Fruit fly (Drosophila melanogaster): ENCODE data around the gene mnb.

The mnb gene

DNA sequence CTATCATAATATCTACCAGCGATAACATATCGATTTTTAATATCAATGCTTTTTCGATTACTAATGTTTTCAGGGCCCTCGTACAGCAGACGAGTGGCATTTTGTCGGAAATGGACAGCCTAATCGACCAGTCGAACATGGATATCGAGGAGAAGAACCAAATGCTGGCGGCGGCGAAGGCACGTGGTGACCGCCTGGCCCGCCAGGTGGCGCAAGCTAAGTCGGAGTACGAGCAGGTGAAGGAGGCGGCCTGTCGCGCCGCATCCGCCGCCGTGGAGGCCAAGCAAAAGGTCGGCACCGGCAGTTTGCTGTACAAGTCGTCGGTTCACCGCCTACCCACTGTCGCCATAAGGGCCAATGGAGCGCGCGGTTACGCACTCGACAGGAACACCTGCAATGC is 2.5 kb downstream of the mnb start (continued):
- no peak for TF ChIP-seq CG1792 (GFP tag; optimal IDR thresholded peaks at IDR 0.05)
- no peak for TF ChIP-seq Dek (tag; optimal IDR thresholded peaks at IDR 0.05)
- 0 out of 3 replicates have a peak, but pooled peaks have one; percentile 40 for TF ChIP-seq HLH4C (GFP tag; IDR thresholded peaks at IDR 0.05; ENCODE audit: partially characterized antibody)
- TF ChIP-seq CG15514 (GFP tag; optimal IDR thresholded peaks at IDR 0.05) = no peak
- TF ChIP-seq nom (GFP tag; optimal IDR thresholded peaks at IDR 0.05) = no peak
- no peak for TF ChIP-seq fru (optimal IDR thresholded peaks at IDR 0.05)
- TF ChIP-seq abd-A (tag; optimal IDR thresholded peaks at IDR 0.05) = no peak
- TF ChIP-seq CkIIα-i1 (GFP tag; IDR thresholded peaks at IDR 0.05) = no peak
- no peak for TF ChIP-seq CG10654 (GFP tag; optimal IDR thresholded peaks at IDR 0.05)
- no peak for TF ChIP-seq wor (GFP tag; IDR thresholded peaks at IDR 0.05)
- no peak for TF ChIP-seq ken (GFP tag; IDR thresholded peaks at IDR 0.05)
- TF ChIP-seq esg (GFP tag; conservative IDR thresholded peaks at IDR 0.05) = no peak
- no peak for TF ChIP-seq CG9876 (GFP tag; optimal IDR thresholded peaks at IDR 0.05)
- no peak for TF ChIP-seq CG10543 (GFP tag; optimal IDR thresholded peaks at IDR 0.05)
- TF ChIP-seq CG7556 (GFP tag; optimal IDR thresholded peaks at IDR 0.05) = no peak
- no peak for TF ChIP-seq phol (tag; optimal IDR thresholded peaks at IDR 0.05)
- TF ChIP-seq pita (GFP tag; optimal IDR thresholded peaks at IDR 0.05) = peak; percentile 24
- TF ChIP-seq Opbp (GFP tag; IDR thresholded peaks at IDR 0.05; ENCODE audit: partially characterized antibody) = no peak
- no peak for TF ChIP-seq lov (optimal IDR thresholded peaks at IDR 0.05)
- TF ChIP-seq lov (GFP tag; IDR thresholded peaks at IDR 0.05) = 0 out of 3 replicates have a peak, but pooled peaks have one; percentile 24
- no peak for TF ChIP-seq klu (GFP tag; IDR thresholded peaks at IDR 0.05)
- no peak for TF ChIP-seq row (GFP tag; IDR thresholded peaks at IDR 0.05)
- TF ChIP-seq Max (GFP tag; optimal IDR thresholded peaks at IDR 0.05) = no peak
- TF ChIP-seq ATbp (GFP tag; optimal IDR thresholded peaks at IDR 0.05) = no peak
- no peak for TF ChIP-seq ttk (GFP tag; IDR thresholded peaks at IDR 0.05)
- no peak for TF ChIP-seq Ets65A (GFP tag)
- TF ChIP-seq Gsc (GFP tag; IDR thresholded peaks at IDR 0.05) = no peak
- no peak for TF ChIP-seq al (GFP tag; IDR thresholded peaks at IDR 0.05)
- TF ChIP-seq CG3995 (GFP tag; optimal IDR thresholded peaks at IDR 0.05) = no peak

DNA sequence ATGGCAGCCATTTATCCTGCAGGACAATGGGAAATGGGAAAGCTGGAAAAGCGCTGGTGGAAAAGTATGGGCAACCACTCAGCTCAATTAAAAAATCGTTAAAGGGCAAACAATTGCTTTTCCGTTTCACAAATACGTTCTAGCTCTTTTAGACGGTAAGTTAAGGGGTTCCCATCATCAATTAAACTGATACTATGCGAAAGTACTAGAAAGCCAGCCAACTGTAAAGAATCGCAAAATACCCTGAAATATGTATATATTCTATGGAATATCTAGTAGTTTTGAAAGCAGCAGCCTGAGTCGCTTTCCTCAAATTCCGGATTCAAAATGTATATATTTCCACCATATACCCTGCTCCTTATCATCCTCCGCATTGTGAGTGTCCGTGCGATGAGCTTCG is 3.6 kb downstream of the mnb start, which contains the start of gene CG12985:
Gene CG12985, plus strand, starts transcription at position 301 of the 400 bp plus-strand sequence.
- TF ChIP-seq Atf-2 (GFP tag; optimal IDR thresholded peaks at IDR 0.05) (no peak), Doc2 (GFP tag; IDR thresholded peaks at IDR 0.05) (no peak), pb (GFP tag; optimal IDR thresholded peaks at IDR 0.05) (no peak), ham (GFP tag; IDR thresholded peaks at IDR 0.05) (no peak), CG6791 (GFP tag; IDR thresholded peaks at IDR 0.05; ENCODE audit: partially characterized antibody) (no peak), cad (GFP tag; optimal IDR thresholded peaks at IDR 0.05) (no peak), Asciz (GFP tag; optimal IDR thresholded peaks at IDR 0.05) (no peak), CG11247 (GFP tag; IDR thresholded peaks at IDR 0.05) (no peak), repo (GFP tag; optimal IDR thresholded peaks at IDR 0.05) (no peak), PHDP (tag; optimal IDR thresholded peaks at IDR 0.05) (no peak), danr (GFP tag; IDR thresholded peaks at IDR 0.05) (no peak), CG9437 (GFP tag; optimal IDR thresholded peaks at IDR 0.05) (no peak), HHEX (GFP tag; optimal IDR thresholded peaks at IDR 0.05) (no peak), Tbp (GFP tag; optimal IDR thresholded peaks at IDR 0.05) (no peak), HLHmδ (GFP tag; optimal IDR thresholded peaks at IDR 0.05) (no peak), CG34376 (GFP tag; optimal IDR thresholded peaks at IDR 0.05) (no peak)

All from whole organism, embryonic.